Fruit fly (Drosophila melanogaster) whole organism, larva: ENCODE data around the gene Tre1.

Experiments used
- noc ChIP-seq: fragments of 200-800 bp; sonication (Bioruptor generic); optimal IDR thresholded peaks from 3 replicates; lab custom pipeline; 2019; ENCODE audit warnings: missing biosample characterization, mild to moderate bottlenecking, missing genetic modification characterization, moderate library complexity

Gene Tre1

dm6 chrX:5695958-5696357, 16.2 kb upstream of the Tre1 start:
- no peak for TF ChIP-seq noc (tag; lab: Kevin White, UChicago)

DNA sequence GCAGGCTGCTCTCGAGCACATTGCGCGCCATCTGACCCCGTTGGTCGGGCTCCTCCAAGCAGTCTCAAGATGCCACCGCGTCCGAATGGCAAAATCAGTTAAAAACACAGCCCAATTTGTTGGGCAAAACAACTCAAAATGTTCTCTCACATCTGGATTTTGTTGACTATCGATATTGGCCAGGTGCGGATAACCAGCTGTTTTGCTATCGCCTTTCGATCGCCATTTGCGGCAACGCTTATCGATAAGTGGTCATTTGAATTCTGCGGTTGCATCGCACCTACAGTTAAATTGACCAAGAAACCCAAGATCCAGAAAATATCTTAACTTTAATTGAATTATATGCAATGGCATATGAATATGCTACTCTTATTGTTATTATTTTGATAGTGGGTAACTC, 15.3 kb upstream of the Tre1 start, which contains the start of gene CG3149:
Gene CG3149, minus strand, starts transcription at position 171 of the 400 bp plus-strand sequence.
- TF ChIP-seq noc (tag; lab: Kevin White, UChicago): no peak

dm6 chrX:5690651-5691379, 11.0 kb upstream of the Tre1 start:
- TF ChIP-seq noc (tag; lab: Kevin White, UChicago): no peak

DNA sequence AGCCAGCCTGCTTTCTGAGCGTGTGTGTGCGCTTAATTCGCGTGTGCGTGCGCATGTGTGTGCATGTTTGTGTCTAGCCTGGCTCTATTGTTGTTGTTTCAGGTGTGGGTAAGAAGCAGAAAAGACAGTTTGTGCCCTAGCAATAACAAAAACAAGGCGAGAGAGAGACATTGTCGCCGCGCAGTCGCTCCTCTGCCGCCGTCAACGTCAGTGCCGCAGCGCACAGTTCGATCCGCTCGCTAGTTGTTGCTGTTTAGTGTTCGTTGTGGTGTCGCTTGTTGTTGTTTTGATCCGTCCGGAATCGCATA, 10.4 kb upstream of the Tre1 start:
- TF ChIP-seq noc (tag; lab: Kevin White, UChicago): no peak

- no peak for TF ChIP-seq noc (tag; lab: Kevin White, UChicago)
Observed at dm6 chrX:5689417-5690215, 9.8 kb upstream of the Tre1 start, which contains the start of the genes PGAP1 and cv. PGAP1 (minus strand) TSS chrX:5689473. cv (plus strand) TSS chrX:5690002.

DNA sequence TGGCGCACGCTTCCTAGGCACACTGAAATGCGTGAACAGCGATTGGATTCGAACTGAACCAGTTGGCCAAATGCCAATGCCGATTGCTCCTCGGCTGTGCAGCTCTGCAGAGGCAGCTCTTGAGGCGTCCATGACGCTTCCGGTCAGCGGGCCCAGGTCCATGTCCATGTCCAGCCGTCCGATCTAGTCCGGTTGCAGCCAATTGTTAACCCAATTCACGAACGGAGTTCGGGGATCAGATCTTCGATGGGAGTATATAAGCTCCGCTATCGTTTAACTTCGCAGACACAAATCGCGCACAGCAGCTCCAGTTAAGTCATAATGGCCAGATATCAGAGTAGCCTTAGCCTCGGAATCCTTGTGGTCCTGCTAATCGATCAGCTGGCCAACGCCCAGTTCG, 3.2 kb upstream of the Tre1 start, which contains the start of gene CG42449:
Gene CG42449, plus strand, starts transcription at position 301 of the 400 bp plus-strand sequence.
- TF ChIP-seq noc (tag; lab: Kevin White, UChicago): no peak

DNA sequence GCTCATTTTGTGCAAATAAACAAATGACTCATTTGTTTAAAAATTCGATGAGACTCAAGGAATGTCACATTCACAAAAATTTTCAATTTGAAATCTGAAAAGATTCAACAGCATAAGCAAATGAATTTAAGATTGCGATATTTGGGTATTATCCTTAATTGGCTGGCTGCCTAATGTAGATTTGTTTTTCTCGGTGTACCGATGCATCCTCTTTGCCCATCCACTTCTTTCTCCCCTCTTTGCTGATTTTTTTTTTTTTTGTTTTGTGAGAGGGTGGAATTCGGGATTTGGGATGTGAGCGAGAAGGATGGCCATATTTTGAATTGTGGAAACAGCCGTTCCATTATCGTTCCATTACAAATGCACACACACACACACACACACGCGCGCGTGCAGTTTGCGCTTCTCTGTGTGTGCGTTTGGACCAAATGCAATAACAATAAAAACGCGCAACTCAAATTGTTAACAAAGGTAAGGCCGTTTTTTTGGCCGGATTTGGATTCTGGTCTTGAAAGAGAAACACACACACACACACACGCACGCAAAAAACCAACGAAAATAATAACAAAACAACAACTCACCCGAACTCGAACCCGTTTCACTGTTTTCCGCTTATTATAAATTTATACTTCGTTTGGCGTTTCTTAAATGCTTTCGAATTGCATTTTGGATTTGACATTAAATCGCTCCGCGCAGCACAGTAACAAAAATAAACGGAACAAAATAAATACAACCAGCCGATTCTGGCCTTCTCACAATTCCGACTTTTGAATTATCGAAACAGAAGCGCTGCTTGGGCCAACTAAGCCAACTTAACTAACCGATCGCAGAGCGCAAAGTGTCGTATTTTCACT, 471 bp downstream of the Tre1 start:
- no peak for TF ChIP-seq noc (tag; lab: Kevin White, UChicago)

DNA sequence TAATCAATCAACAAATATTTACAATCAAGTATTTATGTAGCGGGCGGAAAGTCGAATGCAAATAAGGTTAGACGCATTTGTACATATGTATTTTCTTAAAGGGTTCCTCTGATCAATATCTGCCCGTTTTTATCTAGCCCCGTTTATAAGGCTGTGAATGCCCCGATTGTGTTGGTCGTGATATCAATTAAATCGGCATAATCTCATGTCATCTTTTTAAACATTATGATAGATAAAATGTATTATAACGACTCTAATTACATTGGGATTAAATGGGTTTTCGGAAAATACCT, 1.7 kb downstream of the Tre1 start:
- TF ChIP-seq noc (tag; lab: Kevin White, UChicago): no peak

dm6 chrX:5677400-5678177, 2.2 kb downstream of the Tre1 start:
- TF ChIP-seq noc (tag; lab: Kevin White, UChicago): no peak

DNA sequence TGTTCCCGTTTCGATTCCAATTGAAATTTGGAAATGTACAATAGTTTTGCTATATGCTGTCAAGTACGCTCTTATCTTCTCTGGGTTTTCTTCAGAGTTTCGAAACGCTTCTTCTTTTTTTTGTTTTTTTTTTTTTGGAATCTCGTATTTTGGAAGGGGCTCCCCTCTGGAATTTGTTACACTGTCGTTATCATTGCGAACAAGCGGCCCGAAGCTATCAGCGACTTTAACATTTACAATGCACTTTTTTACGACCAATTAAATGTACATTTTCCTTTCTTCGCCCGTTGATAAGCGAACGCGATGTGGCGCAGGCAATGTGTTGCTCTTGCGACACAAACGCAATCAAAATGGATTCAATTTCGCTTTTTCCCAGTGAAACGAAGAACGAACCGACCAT, 2.9 kb downstream of the Tre1 start:
- no peak for TF ChIP-seq noc (tag; lab: Kevin White, UChicago)

DNA sequence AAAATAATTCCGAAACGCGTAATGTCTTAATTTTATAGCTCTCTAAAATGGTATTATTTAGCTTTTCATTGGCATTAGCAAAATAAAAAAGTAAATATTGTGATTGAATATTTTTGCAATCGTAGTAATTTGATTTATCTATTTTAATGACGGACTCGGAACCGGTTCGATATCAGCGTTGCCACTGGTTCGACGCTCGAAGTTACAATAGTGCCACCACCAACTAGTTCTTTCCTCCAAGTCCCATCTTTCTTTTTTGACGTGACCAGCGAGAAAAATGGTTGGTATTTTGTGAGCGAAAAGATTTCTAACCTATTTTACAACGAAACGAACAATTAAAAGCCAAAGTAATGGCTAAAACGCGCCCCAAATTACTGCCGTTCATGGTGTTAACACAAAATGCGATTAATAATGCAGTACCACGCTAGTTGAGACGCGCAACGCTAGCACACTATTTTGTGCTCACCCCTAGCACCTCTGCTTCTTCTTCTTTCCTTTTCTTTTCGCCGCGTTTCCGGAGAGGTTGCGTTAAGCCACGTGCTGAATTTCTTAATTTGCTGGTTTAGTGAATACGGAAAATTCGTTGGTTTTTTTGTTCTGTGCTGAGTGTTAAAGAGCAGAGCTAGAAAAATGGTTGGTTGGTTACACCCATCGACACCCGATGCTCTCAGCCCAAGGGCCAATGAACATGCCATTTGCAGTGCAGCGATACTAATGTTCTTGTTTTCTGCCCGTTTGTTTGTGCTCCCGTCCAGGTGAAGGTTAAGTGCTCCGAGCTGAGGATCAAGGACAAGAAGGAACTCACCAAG, 7.3 kb downstream of the Tre1 start, which contains the start of gene RpL35:
Gene RpL35, plus strand, starts transcription at position 159 of the 809 bp plus-strand sequence.
- peak; percentile 51 for TF ChIP-seq noc (tag; lab: Kevin White, UChicago)

- TF ChIP-seq noc (tag; lab: Kevin White, UChicago): no peak
Observed at dm6 chrX:5671537-5672029, 8.2 kb downstream of the Tre1 start, which contains the start of gene Rab18. Rab18 (minus strand) TSS chrX:5671812.

DNA sequence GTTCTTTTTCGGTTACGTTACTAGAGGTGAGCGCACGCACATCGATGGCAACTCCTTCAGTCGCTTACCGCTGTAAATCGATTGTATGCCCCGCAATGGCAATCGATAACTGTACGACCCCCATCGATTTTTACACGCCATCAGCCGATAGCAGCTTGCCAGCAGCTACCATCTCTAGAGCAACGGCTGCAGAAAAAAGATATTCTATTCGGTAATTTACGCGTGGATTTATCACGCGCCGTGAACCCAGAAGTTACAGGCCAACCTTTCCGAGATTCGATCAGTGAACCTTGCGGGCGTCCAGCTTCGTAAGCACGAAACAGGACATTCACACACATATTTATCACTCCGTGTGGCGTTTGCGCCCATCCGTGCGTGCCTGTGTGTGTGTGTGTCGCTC, 13.9 kb downstream of the Tre1 start, which contains the start of the genes Sirt4 and CG4119:
Gene Sirt4, minus strand, starts transcription at position 39 of the 400 bp plus-strand sequence.
Gene CG4119, plus strand, starts transcription at position 151 of the 400 bp plus-strand sequence.
- TF ChIP-seq noc (tag; lab: Kevin White, UChicago): peak; percentile 26

DNA sequence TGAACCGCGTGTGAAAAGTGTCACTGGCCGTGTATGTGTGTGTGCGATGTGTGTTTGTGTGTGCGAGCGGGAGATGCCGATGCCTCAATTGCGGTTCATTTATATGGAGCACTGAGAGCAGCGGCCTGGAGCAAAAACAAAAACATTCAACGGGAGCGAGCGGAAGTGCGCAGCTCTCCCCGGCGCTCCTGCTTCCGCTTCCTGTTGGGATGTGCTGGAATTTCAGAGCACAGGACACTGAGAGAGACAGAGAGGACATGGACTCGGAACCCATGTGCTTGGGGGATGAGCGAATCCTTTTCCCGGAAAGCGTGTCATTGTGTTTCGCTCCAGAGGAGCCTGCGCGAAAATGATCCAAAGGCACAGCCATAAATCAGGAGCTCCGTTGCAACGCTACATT, 15.6 kb downstream of the Tre1 start:
- TF ChIP-seq noc (tag; lab: Kevin White, UChicago): no peak
